Worm (Caenorhabditis elegans) whole organism, early embryonic: ENCODE data around the gene C16C10.1.

Experiments
- ama-1 ChIP-seq: fragments of 150-350 bp; optimal IDR thresholded peaks from 2 replicates; lab custom pipeline; 2014
- ets-7 ChIP-seq: sonication (generic microtip); optimal IDR thresholded peaks from 2 replicates; lab custom pipeline; 2016; ENCODE audit warnings: missing genotype, missing genetic modification characterization, missing compliant biosample characterization
- flt-1 ChIP-seq: fragments of 200-800 bp; sonication (Bioruptor generic); IDR thresholded peaks from 2 replicates; pipeline ENCODE4 v1.3.6; 2022; ENCODE audit warnings: missing genetic modification characterization, missing compliant biosample characterization
- pes-1 ChIP-seq: fragments of 200-800 bp; sonication (Bioruptor generic); IDR thresholded peaks from 2 replicates; pipeline ENCODE4 v1.3.6; 2022; ENCODE audit warnings: missing genetic modification reagents, missing genetic modification characterization, missing compliant biosample characterization
- scrt-1 ChIP-seq: fragments of 200-800 bp; sonication (Bioruptor generic); IDR thresholded peaks from 2 replicates; pipeline ENCODE4 v1.3.6; 2022; ENCODE audit warnings: missing genetic modification characterization, missing compliant biosample characterization
- tbx-11 ChIP-seq: fragments of 200-800 bp; sonication (Bioruptor generic); IDR thresholded peaks from 2 replicates; pipeline ENCODE4 v1.3.6; 2022; ENCODE audit warnings: missing genetic modification characterization, missing compliant biosample characterization

DNA sequence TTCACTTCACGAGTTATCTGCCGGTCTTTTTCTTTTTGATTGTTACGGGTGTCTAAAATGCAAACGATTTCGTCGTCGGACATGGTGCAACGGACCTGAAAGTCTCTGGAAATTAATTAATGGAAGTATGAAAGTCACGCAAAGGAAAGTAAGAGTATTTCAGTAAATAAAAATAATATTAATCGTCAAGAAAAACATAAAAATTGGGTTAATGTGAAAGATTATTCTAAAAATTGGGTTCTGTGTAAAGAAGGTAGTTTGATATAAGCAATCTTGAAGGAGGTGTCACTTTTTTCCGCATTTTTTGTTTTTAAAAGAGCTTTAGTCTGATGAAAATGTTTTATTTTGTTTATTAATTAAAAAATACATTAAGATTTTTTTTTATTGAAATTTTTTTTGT, 23.9 kb downstream of the C16C10.1 start, which contains the start of gene C16C10.9:
- no peak for TF ChIP-seq ama-1 (lab: Kevin White, UChicago)
- no peak for TF ChIP-seq tbx-11 (GFP tag; lab: Robert Waterston, UW)
- TF ChIP-seq pes-1, result no peak
- no peak for TF ChIP-seq flt-1 (GFP tag; lab: Robert Waterston, UW)
- TF ChIP-seq scrt-1, result no peak
- TF ChIP-seq ets-7 (tag; lab: Kevin White, UChicago), result no peak
